Fruit fly (Drosophila melanogaster) whole organism, embryonic: ENCODE measurements around the gene jet.
A peak's percentile ranks its signal among the peaks of the same experiment; 100 is the strongest.

Experiments used
- Asciz ChIP-seq: fragments of 200-800 bp; sonication (Bioruptor generic); optimal IDR thresholded peaks from 2 replicates; lab custom pipeline; 2017; ENCODE audit warnings: missing biosample characterization, mild to moderate bottlenecking, missing genetic modification characterization, missing genetic modification reagents
- B-H1 ChIP-seq: fragments of 200-800 bp; sonication (Bioruptor generic); IDR thresholded peaks from 3 replicates; pipeline ENCODE4 v1.3.6; 2022; ENCODE audit warnings: missing biosample characterization, missing genetic modification characterization
- BEAF-32 ChIP-seq: fragments of 200-800 bp; sonication (Bioruptor generic); optimal IDR thresholded peaks from 3 replicates; lab custom pipeline; 2017; ENCODE audit warnings: missing biosample characterization, missing genetic modification characterization, mild to moderate bottlenecking, moderate library complexity, missing genetic modification reagents
- CG12155 ChIP-seq: fragments of 200-800 bp; sonication (Bioruptor generic); optimal IDR thresholded peaks from 3 replicates; lab custom pipeline; 2016; ENCODE audit warnings: missing biosample characterization, missing genetic modification characterization
- CG14710 ChIP-seq: fragments of 200-800 bp; sonication (Bioruptor generic); optimal IDR thresholded peaks from 3 replicates; lab custom pipeline; 2019; ENCODE audit warnings: missing biosample characterization, mild to moderate bottlenecking, missing genetic modification characterization, moderate library complexity
- CG14965 ChIP-seq: fragments of 200-800 bp; sonication (Bioruptor generic); optimal IDR thresholded peaks from 2 replicates; lab custom pipeline; 2016; ENCODE audit warnings: missing biosample characterization, missing genetic modification characterization, borderline replicate concordance
- CG15073 ChIP-seq: fragments of 200-800 bp; sonication (Bioruptor generic); optimal IDR thresholded peaks from 2 replicates; lab custom pipeline; 2016; ENCODE audit warnings: missing biosample characterization, missing genetic modification characterization
- CG2199 ChIP-seq: fragments of 200-800 bp; sonication (Bioruptor generic); IDR thresholded peaks from 3 replicates; pipeline ENCODE4 v1.3.6; 2022; ENCODE audit warnings: missing biosample characterization, missing genetic modification characterization
- CG30020 ChIP-seq: fragments of 200-800 bp; optimal IDR thresholded peaks from 2 replicates; lab custom pipeline; 2019; ENCODE audit warnings: missing biosample characterization, mild to moderate bottlenecking, missing genetic modification characterization, moderate library complexity
- CG3065 ChIP-seq: fragments of 200-800 bp; sonication (Bioruptor generic); optimal IDR thresholded peaks from 2 replicates; lab custom pipeline; 2016; ENCODE audit warnings: missing biosample characterization, missing genetic modification characterization
- CG31224 ChIP-seq: fragments of 200-800 bp; sonication (Bioruptor generic); IDR thresholded peaks from 2 replicates; pipeline ENCODE4 v1.3.6; 2022; ENCODE audit warnings: missing biosample characterization, missing genetic modification characterization
- CG3726 ChIP-seq: fragments of 200-800 bp; sonication (Bioruptor generic); IDR thresholded peaks from 3 replicates; pipeline ENCODE4, ENCODE4 v1.3.6; 2022; ENCODE audit warnings: missing biosample characterization, missing genetic modification characterization
- CG3838 ChIP-seq: fragments of 200-800 bp; sonication (Bioruptor generic); optimal IDR thresholded peaks from 3 replicates; lab custom pipeline; 2016; ENCODE audit warnings: missing biosample characterization, missing genetic modification characterization
- CG3847 ChIP-seq: fragments of 200-800 bp; sonication (Bioruptor generic); IDR thresholded peaks from 2 replicates; pipeline ENCODE4 v1.3.6; 2022; ENCODE audit warnings: missing biosample characterization, missing genetic modification characterization
- CG4360 ChIP-seq: fragments of 200-800 bp; sonication (Bioruptor generic); IDR thresholded peaks from 2 replicates; pipeline ENCODE4 v1.3.6; 2022; ENCODE audit warnings: missing biosample characterization, missing genetic modification characterization
- CG4617 ChIP-seq: fragments of 200-800 bp; sonication (Bioruptor generic); optimal IDR thresholded peaks from 3 replicates; lab custom pipeline; 2016; ENCODE audit warnings: missing biosample characterization, missing genetic modification characterization, borderline replicate concordance
- CG4820 ChIP-seq: fragments of 200-800 bp; sonication (Bioruptor generic); optimal IDR thresholded peaks from 3 replicates; lab custom pipeline; 2016; ENCODE audit warnings: missing biosample characterization, missing genetic modification characterization
- CG5953 ChIP-seq: fragments of 200-800 bp; sonication (Bioruptor generic); IDR thresholded peaks from 2 replicates; pipeline ENCODE4 v1.3.6; 2022; ENCODE audit warnings: missing biosample characterization, missing genetic modification characterization
- CG7372 ChIP-seq: fragments of 200-800 bp; sonication (Bioruptor generic); IDR thresholded peaks from 2 replicates; pipeline ENCODE4 v1.3.6; 2022; ENCODE audit warnings: missing biosample characterization, missing genetic modification characterization
- CG8359 ChIP-seq: fragments of 200-800 bp; sonication (Bioruptor generic); optimal IDR thresholded peaks from 2 replicates; lab custom pipeline; 2017; ENCODE audit warnings: missing biosample characterization, mild to moderate bottlenecking, missing genetic modification characterization, borderline replicate concordance
- D19A ChIP-seq: fragments of 200-800 bp; optimal IDR thresholded peaks from 3 replicates; lab custom pipeline; 2019; ENCODE audit warnings: missing biosample characterization, mild to moderate bottlenecking, missing genetic modification characterization, moderate library complexity
- Dad ChIP-seq: fragments of 200-800 bp; sonication (Bioruptor generic); optimal IDR thresholded peaks from 3 replicates; lab custom pipeline; 2016; ENCODE audit warnings: missing biosample characterization, missing genetic modification characterization
- Drgx ChIP-seq: fragments of 200-800 bp; sonication (Bioruptor generic); IDR thresholded peaks from 2 replicates; pipeline ENCODE4 v1.3.6; 2022; ENCODE audit warnings: missing biosample characterization, missing genetic modification characterization
- H15 ChIP-seq: fragments of 200-800 bp; sonication (Bioruptor generic); IDR thresholded peaks from 3 replicates; pipeline ENCODE4 v1.3.6; 2022; ENCODE audit warnings: missing biosample characterization, missing genetic modification characterization
- Hmx ChIP-seq: fragments of 200-800 bp; sonication (Bioruptor generic); optimal IDR thresholded peaks from 2 replicates; lab custom pipeline; 2016; ENCODE audit warnings: missing biosample characterization, missing genetic modification characterization
- Jarid2 ChIP-seq: fragments of 200-800 bp; sonication (Bioruptor generic); optimal IDR thresholded peaks from 3 replicates; lab custom pipeline; 2017; ENCODE audit warnings: mild to moderate bottlenecking, missing biosample characterization, missing genetic modification reagents, missing genetic modification characterization
- NC2β ChIP-seq: fragments of 200-800 bp; sonication (Bioruptor generic); optimal IDR thresholded peaks from 2 replicates; lab custom pipeline; 2016; ENCODE audit warnings: missing biosample characterization, missing genetic modification characterization
- Oli ChIP-seq: fragments of 200-800 bp; sonication (Bioruptor generic); optimal IDR thresholded peaks from 2 replicates; lab custom pipeline; 2018; ENCODE audit warnings: missing biosample characterization, mild to moderate bottlenecking, missing genetic modification characterization, moderate library complexity
- Ravus ChIP-seq: fragments of 200-800 bp; sonication (Bioruptor generic); IDR thresholded peaks from 2 replicates; pipeline ENCODE4 v1.3.6; 2022; ENCODE audit warnings: missing biosample characterization, missing genetic modification characterization
- Rfx ChIP-seq: fragments of 200-800 bp; sonication (Bioruptor generic); IDR thresholded peaks from 2 replicates; pipeline ENCODE4 v1.3.6; 2022; ENCODE audit warnings: missing biosample characterization, missing genetic modification characterization
- Side ChIP-seq: fragments of 200-800 bp; sonication (Bioruptor generic); optimal IDR thresholded peaks from 2 replicates; lab custom pipeline; 2016; ENCODE audit warnings: missing biosample characterization, missing genetic modification characterization
- TFAM ChIP-seq: fragments of 200-800 bp; sonication (Bioruptor generic); optimal IDR thresholded peaks from 2 replicates; lab custom pipeline; 2017; ENCODE audit warnings: missing biosample characterization, missing genetic modification characterization, inconsistent platforms
- Taf1 ChIP-seq: fragments of 200-800 bp; sonication (Bioruptor generic); IDR thresholded peaks from 2 replicates; pipeline ENCODE4 v1.3.6; 2022; ENCODE audit warnings: missing biosample characterization, missing genetic modification characterization
- Tbp ChIP-seq: fragments of >200 bp; optimal IDR thresholded peaks from 2 replicates; lab custom pipeline; 2018; ENCODE audit warnings: missing biosample characterization, missing genetic modification characterization
- br ChIP-seq: fragments of >200 bp; optimal IDR thresholded peaks from 2 replicates; lab custom pipeline; 2017
- caup ChIP-seq: fragments of 200-800 bp; sonication (Bioruptor generic); optimal IDR thresholded peaks from 3 replicates; lab custom pipeline; 2017; ENCODE audit warnings: missing biosample characterization, mild to moderate bottlenecking, missing genetic modification characterization, moderate library complexity; ENCODE audit not compliant: severe bottlenecking
- disco-r ChIP-seq: fragments of 200-800 bp; sonication (Bioruptor generic); optimal IDR thresholded peaks from 2 replicates; lab custom pipeline; 2016; ENCODE audit warnings: missing biosample characterization, missing genetic modification characterization
- dmrt11E ChIP-seq: fragments of 200-800 bp; sonication (Bioruptor generic); optimal IDR thresholded peaks from 3 replicates; lab custom pipeline; 2018; ENCODE audit warnings: missing biosample characterization, mild to moderate bottlenecking, missing genetic modification characterization, moderate library complexity
- dpn ChIP-seq, 2 experiments: fragments of 200-800 bp; sonication (Bioruptor generic); optimal IDR thresholded peaks; 3 replicates each; lab custom pipeline; 2016; ENCODE audit warnings: missing biosample characterization in 2 of 2, missing genetic modification characterization in 2 of 2
- ems ChIP-seq: fragments of 200-800 bp; sonication (Bioruptor generic); optimal IDR thresholded peaks from 3 replicates; lab custom pipeline; 2016; ENCODE audit warnings: missing biosample characterization, missing genetic modification characterization
- inv ChIP-seq: fragments of 200-800 bp; sonication (Bioruptor generic); IDR thresholded peaks from 2 replicates; pipeline ENCODE4 v1.3.6; 2022; ENCODE audit warnings: missing biosample characterization, missing genetic modification characterization; ENCODE audit not compliant: partially characterized antibody
- lmd ChIP-seq: fragments of 200-800 bp; sonication (Bioruptor generic); IDR thresholded peaks from 2 replicates; pipeline ENCODE4 v1.3.6; 2022; ENCODE audit warnings: missing biosample characterization, missing genetic modification characterization
- mld ChIP-seq: fragments of 200-800 bp; sonication (Bioruptor generic); IDR thresholded peaks from 3 replicates; pipeline ENCODE4 v1.3.6; 2022; ENCODE audit warnings: missing biosample characterization, missing genetic modification characterization; ENCODE audit not compliant: partially characterized antibody
- nom ChIP-seq: fragments of 200-800 bp; sonication (Bioruptor generic); optimal IDR thresholded peaks from 2 replicates; lab custom pipeline; 2017; ENCODE audit warnings: missing biosample characterization, missing genetic modification characterization, mild to moderate bottlenecking, moderate library complexity, missing genetic modification reagents
- pho ChIP-seq: fragments of 200-800 bp; sonication (Bioruptor generic); optimal IDR thresholded peaks from 2 replicates; lab custom pipeline; 2016; ENCODE audit warnings: missing biosample characterization, missing genetic modification characterization
- sim ChIP-seq: fragments of 200-800 bp; sonication (Bioruptor generic); IDR thresholded peaks from 2 replicates; pipeline ENCODE4 v1.3.6; 2022; ENCODE audit warnings: missing biosample characterization, missing genetic modification characterization
- sr ChIP-seq: fragments of 200-800 bp; sonication (Bioruptor generic); IDR thresholded peaks from 3 replicates; pipeline ENCODE4 v1.3.6; 2022; ENCODE audit warnings: missing biosample characterization, missing genetic modification characterization
- tio ChIP-seq: fragments of 200-800 bp; sonication (Bioruptor generic); optimal IDR thresholded peaks from 2 replicates; lab custom pipeline; 2017; ENCODE audit warnings: missing biosample characterization, missing genetic modification characterization, inconsistent platforms
- ttk ChIP-seq: fragments of 200-800 bp; sonication (Bioruptor generic); IDR thresholded peaks from 2 replicates; pipeline ENCODE4 v2.1.2; 2022; ENCODE audit warnings: missing biosample characterization, missing genetic modification characterization

Gene jet

dm6 chr2L:4997401-4998259 is 48.0 kb upstream of the jet start (continued):
- TF ChIP-seq sim (GFP tag; lab: Robert Waterston, UW) (peak; percentile 97), Taf1 (GFP tag; lab: Robert Waterston, UW) (peak; percentile 97), disco-r (GFP tag; lab: Kevin White, UChicago) (peak; percentile 99), CG30020 (peak; percentile 88), lmd (GFP tag; lab: Robert Waterston, UW) (peak; percentile 99), H15 (peak; percentile 99), CG4617 (GFP tag; lab: Kevin White, UChicago) (peak; percentile 99), nom (peak; percentile 98), dmrt11E (peak; percentile 99), CG3838 (peak; percentile 96), mld (GFP tag; lab: Robert Waterston, UW) (0 out of 3 replicates have a peak, but pooled peaks have one; percentile 25), CG12155 (peak; percentile 98), CG4820 (GFP tag; lab: Kevin White, UChicago) (peak; percentile 98), CG3065 (GFP tag; lab: Kevin White, UChicago) (peak; percentile 98), CG3726 (GFP tag; lab: Robert Waterston, UW) (peak; percentile 99), dpn (GFP tag; optimal IDR thresholded peaks at IDR 0.05; lab: Kevin White, UChicago) (peak; percentile 99), CG2199 (peak; percentile 99), Side (peak; percentile 99), BEAF-32 (peak; percentile 24), CG7372 (peak; percentile 99), Jarid2 (GFP tag; lab: Kevin White, UChicago) (peak; percentile 94), CG31224 (GFP tag; lab: Robert Waterston, UW) (peak; percentile 97), pho (GFP tag; lab: Kevin White, UChicago) (peak; percentile 99), NC2β (GFP tag; lab: Kevin White, UChicago) (peak; percentile 99), tio (peak; percentile 99), Dad (GFP tag; lab: Kevin White, UChicago) (peak; percentile 99), inv (peak; percentile 62), CG4360 (GFP tag; lab: Robert Waterston, UW) (peak; percentile 92), TFAM (GFP tag; lab: Kevin White, UChicago) (peak; percentile 94), CG15073 (GFP tag; lab: Kevin White, UChicago) (peak; percentile 91), CG3847 (peak; percentile 99), sr (peak; percentile 98), Rfx (GFP tag; lab: Robert Waterston, UW) (peak; percentile 100), D19A (tag; lab: Kevin White, UChicago) (peak; percentile 97), CG8359 (GFP tag; lab: Kevin White, UChicago) (peak; percentile 95), ems (GFP tag; lab: Kevin White, UChicago) (peak; percentile 99), ttk (GFP tag; lab: Robert Waterston, UW) (peak; percentile 99), Asciz (GFP tag; lab: Kevin White, UChicago) (peak; percentile 99), br (lab: Kevin White, UChicago) (no peak), Oli (tag; lab: Kevin White, UChicago) (peak; percentile 99), Hmx (GFP tag; lab: Kevin White, UChicago) (peak; percentile 96), CG14965 (peak; percentile 92), Drgx (GFP tag; lab: Robert Waterston, UW) (peak; percentile 99), Tbp (GFP tag; lab: Kevin White, UChicago) (no peak), B-H1 (GFP tag; lab: Robert Waterston, UW) (peak; percentile 99), Ravus (GFP tag; lab: Robert Waterston, UW) (peak; percentile 98), caup (peak; percentile 98), CG14710 (tag; lab: Kevin White, UChicago) (peak; percentile 98), CG5953 (peak; percentile 99)
